Worm (Caenorhabditis elegans) whole organism, L4 larva: ENCODE results near the gene ZK662.2.

Experiments
- lin-15B ChIP-seq: fragments of 150-350 bp; sonication (generic microtip); optimal IDR thresholded peaks from 3 replicates; lab custom pipeline; 2014; ENCODE audit warnings: missing biosample characterization, missing genetic modification characterization
- snpc-1.2 ChIP-seq: fragments of 200-800 bp; sonication (Bioruptor generic); IDR thresholded peaks from 2 replicates; pipeline ENCODE4 v1.3.6; 2022; ENCODE audit warnings: missing genetic modification reagents, missing genetic modification characterization, missing compliant biosample characterization
- ztf-7 ChIP-seq: fragments of 150-350 bp; optimal IDR thresholded peaks from 2 replicates; lab custom pipeline; 2014; ENCODE audit warnings: missing biosample characterization, missing genetic modification characterization

- TF ChIP-seq snpc-1.2 (GFP tag; lab: Robert Waterston, UW): no peak
- TF ChIP-seq lin-15B: no peak
- TF ChIP-seq ztf-7: peak; percentile 81
These were observed 39.9 kb downstream of the ZK662.2 start for ce11 chrX:15736419-15736818.
